Fruit fly (Drosophila melanogaster) Kc167 (cell line): ENCODE measurements around the gene NFAT.

ENCODE experiments used
- Myc ChIP-seq: fragments of >200 bp; optimal IDR thresholded peaks from 2 replicates; lab custom pipeline; 2017; ENCODE audit warnings: missing external identifiers
- Sin3A ChIP-seq: fragments of >200 bp; optimal IDR thresholded peaks from 2 replicates; lab custom pipeline; 2018; ENCODE audit warnings: missing external identifiers
- h ChIP-seq: fragments of >200 bp; optimal IDR thresholded peaks from 3 replicates; lab custom pipeline; 2018; ENCODE audit warnings: missing external identifiers
- insv ChIP-seq: fragments of >200 bp; optimal IDR thresholded peaks from 3 replicates; lab custom pipeline; 2018; ENCODE audit warnings: missing external identifiers
- psq ChIP-seq: fragments of >200 bp; optimal IDR thresholded peaks from 2 replicates; lab custom pipeline; 2017; ENCODE audit warnings: missing external identifiers
- ttk ChIP-seq: sonication (Bioruptor generic); optimal IDR thresholded peaks from 2 replicates; lab custom pipeline; 2017; ENCODE audit warnings: missing external identifiers

NFAT gene

dm6 chrX:13624334-13625079 lies at the start of gene NFAT, which contains the start of gene CG2691:
Gene NFAT, plus strand, starts transcription at chrX:13624745.
Gene CG2691, minus strand, starts transcription at chrX:13624408.
- no peak for TF ChIP-seq insv
- no peak for TF ChIP-seq psq
- no peak for TF ChIP-seq Sin3A (lab: Kevin White, UChicago)
- TF ChIP-seq h (lab: Kevin White, UChicago), result no peak

dm6 chrX:13579322-13579721 lies 45.2 kb upstream of the NFAT start:
- TF ChIP-seq Myc (lab: Kevin White, UChicago) (no peak), insv (no peak), ttk (lab: Kevin White, UChicago) (no peak), Sin3A (lab: Kevin White, UChicago) (no peak), h (lab: Kevin White, UChicago) (no peak), psq (no peak)

- TF ChIP-seq Sin3A (lab: Kevin White, UChicago), result no peak
- TF ChIP-seq h (lab: Kevin White, UChicago), result no peak
- no peak for TF ChIP-seq Myc (lab: Kevin White, UChicago)
- no peak for TF ChIP-seq insv
- no peak for TF ChIP-seq ttk (lab: Kevin White, UChicago)
Observed at dm6 chrX:13586888-13587287, 37.7 kb upstream of the NFAT start.

dm6 chrX:13593667-13594066 lies 30.9 kb upstream of the NFAT start:
- TF ChIP-seq Myc (lab: Kevin White, UChicago) (no peak), insv (no peak), h (lab: Kevin White, UChicago) (no peak), ttk (lab: Kevin White, UChicago) (no peak), Sin3A (lab: Kevin White, UChicago) (no peak), psq (no peak)

dm6 chrX:13597753-13598152 lies 26.8 kb upstream of the NFAT start:
- TF ChIP-seq Sin3A (lab: Kevin White, UChicago), result no peak
- no peak for TF ChIP-seq insv
- no peak for TF ChIP-seq ttk (lab: Kevin White, UChicago)
- TF ChIP-seq h (lab: Kevin White, UChicago), result no peak
- TF ChIP-seq Myc (lab: Kevin White, UChicago), result no peak
- TF ChIP-seq psq, result no peak

- TF ChIP-seq ttk (lab: Kevin White, UChicago), result no peak
- TF ChIP-seq h (lab: Kevin White, UChicago), result no peak
- TF ChIP-seq Myc (lab: Kevin White, UChicago), result no peak
- no peak for TF ChIP-seq Sin3A (lab: Kevin White, UChicago)
- TF ChIP-seq psq, result no peak
- no peak for TF ChIP-seq insv
Observed at dm6 chrX:13602071-13602858, 22.3 kb upstream of the NFAT start, which contains the start of gene up. Gene up, minus strand, starts transcription at chrX:13602578.

dm6 chrX:13604499-13604898 lies 20.0 kb upstream of the NFAT start:
- TF ChIP-seq psq (no peak), insv (no peak), Myc (lab: Kevin White, UChicago) (no peak), Sin3A (lab: Kevin White, UChicago) (no peak), ttk (lab: Kevin White, UChicago) (no peak), h (lab: Kevin White, UChicago) (no peak)

dm6 chrX:13605381-13605780 lies 19.2 kb upstream of the NFAT start, which contains the start of gene CG11178:
Gene CG11178, plus strand, starts transcription at chrX:13605681.
- no peak for TF ChIP-seq h (lab: Kevin White, UChicago)
- TF ChIP-seq psq, result no peak
- no peak for TF ChIP-seq Myc (lab: Kevin White, UChicago)
- no peak for TF ChIP-seq Sin3A (lab: Kevin White, UChicago)
- TF ChIP-seq insv, result no peak
- TF ChIP-seq ttk (lab: Kevin White, UChicago), result no peak

- TF ChIP-seq ttk (lab: Kevin White, UChicago), result no peak
- no peak for TF ChIP-seq insv
- no peak for TF ChIP-seq Sin3A (lab: Kevin White, UChicago)
- TF ChIP-seq Myc (lab: Kevin White, UChicago), result no peak
- TF ChIP-seq psq, result no peak
- TF ChIP-seq h (lab: Kevin White, UChicago), result no peak
Observed at dm6 chrX:13605942-13606491, 18.5 kb upstream of the NFAT start.

dm6 chrX:13611884-13612283 lies 12.7 kb upstream of the NFAT start, which contains the start of the genes Ndc80 and BthD:
Gene Ndc80, minus strand, starts transcription at chrX:13612062.
Gene BthD, plus strand, starts transcription at chrX:13612131.
- TF ChIP-seq Sin3A (lab: Kevin White, UChicago) (no peak), Myc (lab: Kevin White, UChicago) (no peak)

- TF ChIP-seq psq (no peak), h (lab: Kevin White, UChicago) (no peak), ttk (lab: Kevin White, UChicago) (no peak), insv (no peak), Myc (lab: Kevin White, UChicago) (no peak), Sin3A (lab: Kevin White, UChicago) (no peak)
Observed at dm6 chrX:13615992-13616391, 8.6 kb upstream of the NFAT start.
